Fruit fly (Drosophila melanogaster): Measurements from ENCODE around the gene Snap24.
A peak's percentile ranks its signal among the peaks of the same experiment; 100 is the strongest.

Gene Snap24

dm6 chr3R:9767620-9768592, 5.0 kb upstream of the Snap24 start, which contains the start of gene Naa80 (continued):
- no peak for TF ChIP-seq pfk (GFP tag; optimal IDR thresholded peaks at IDR 0.05)
- TF ChIP-seq unpg (GFP tag; optimal IDR thresholded peaks at IDR 0.05), result peak; percentile 37
- TF ChIP-seq zen2 (GFP tag; IDR thresholded peaks at IDR 0.05; ENCODE audit: partially characterized antibody), result no peak
- peak; percentile 86 for TF ChIP-seq sob (GFP tag; IDR thresholded peaks at IDR 0.05)
- peak; percentile 83 for TF ChIP-seq CG15514 (GFP tag; optimal IDR thresholded peaks at IDR 0.05)
- peak; percentile 31 for TF ChIP-seq CG12299 (tag; optimal IDR thresholded peaks at IDR 0.05)
- peak; percentile 55; the same call in 1 of the 2 replicates for TF ChIP-seq lmd (GFP tag; IDR thresholded peaks at IDR 0.05)
- no peak for TF ChIP-seq CG6654 (GFP tag; optimal IDR thresholded peaks at IDR 0.05)
- 0 out of 3 replicates have a peak, but pooled peaks have one; percentile 6 for TF ChIP-seq otp (GFP tag; IDR thresholded peaks at IDR 0.05)
- no peak for TF ChIP-seq Sox102F (GFP tag; optimal IDR thresholded peaks at IDR 0.05)
- TF ChIP-seq klu (GFP tag; IDR thresholded peaks at IDR 0.05), result no peak
- no peak for TF ChIP-seq Taf1 (GFP tag; IDR thresholded peaks at IDR 0.05)
- peak; percentile 81 for TF ChIP-seq MESR4 (GFP tag; optimal IDR thresholded peaks at IDR 0.05)
- TF ChIP-seq crc (GFP tag; optimal IDR thresholded peaks at IDR 0.05), result peak; percentile 22
- no peak for TF ChIP-seq D (optimal IDR thresholded peaks at IDR 0.05)
- no peak for TF ChIP-seq D (GFP tag; optimal IDR thresholded peaks at IDR 0.05)
- TF ChIP-seq HLH54F (GFP tag; optimal IDR thresholded peaks at IDR 0.05), result peak; percentile 83
- no peak for TF ChIP-seq CG7963 (GFP tag; IDR thresholded peaks at IDR 0.05; ENCODE audit: partially characterized antibody)
- TF ChIP-seq zfh1 (GFP tag; IDR thresholded peaks at IDR 0.05), result peak; percentile 64
- TF ChIP-seq CG12659 (GFP tag; optimal IDR thresholded peaks at IDR 0.05), result peak; percentile 89
- peak; percentile 50 for TF ChIP-seq CG34376 (GFP tag; optimal IDR thresholded peaks at IDR 0.05)
- peak; percentile 99 for TF ChIP-seq CG17385 (GFP tag; optimal IDR thresholded peaks at IDR 0.05)
- peak; percentile 25 for TF ChIP-seq ash1 (GFP tag; optimal IDR thresholded peaks at IDR 0.05)
- TF ChIP-seq MTF-1 (GFP tag; optimal IDR thresholded peaks at IDR 0.05; ENCODE audit: borderline replicate concordance), result peak; percentile 20
- peak; percentile 99 for TF ChIP-seq Med (GFP tag)
- peak; percentile 83 for TF ChIP-seq Side (GFP tag; optimal IDR thresholded peaks at IDR 0.05)
- no peak for TF ChIP-seq CG7372 (GFP tag; IDR thresholded peaks at IDR 0.05)
- peak; percentile 32 for TF ChIP-seq CG12071 (GFP tag; optimal IDR thresholded peaks at IDR 0.05)
- TF ChIP-seq Dp (GFP tag; optimal IDR thresholded peaks at IDR 0.05), result peak; percentile 83
- no peak for TF ChIP-seq CG1529 (GFP tag; optimal IDR thresholded peaks at IDR 0.05)
- TF ChIP-seq CG4328 (GFP tag; optimal IDR thresholded peaks at IDR 0.05), result peak; percentile 1
- peak; percentile 73 for TF ChIP-seq CG1647 (GFP tag; optimal IDR thresholded peaks at IDR 0.05)
- peak; percentile 51 for TF ChIP-seq CG3281 (GFP tag; optimal IDR thresholded peaks at IDR 0.05)
- TF ChIP-seq Dbx (GFP tag; IDR thresholded peaks at IDR 0.05), result peak; percentile 78
- TF ChIP-seq sima (GFP tag; optimal IDR thresholded peaks at IDR 0.05), result no peak
- peak; percentile 61 for TF ChIP-seq al (GFP tag; IDR thresholded peaks at IDR 0.05)
- TF ChIP-seq sim (GFP tag; IDR thresholded peaks at IDR 0.05), result no peak
- 0 out of 4 replicates have a peak, but pooled peaks have one; percentile 39 for TF ChIP-seq Dll (GFP tag; IDR thresholded peaks at IDR 0.05; ENCODE audit: partially characterized antibody)
- TF ChIP-seq tll (GFP tag; optimal IDR thresholded peaks at IDR 0.05), result peak in 1 of 2 experiments; percentile 32
- peak; percentile 72 for TF ChIP-seq Chrac-16 (GFP tag; optimal IDR thresholded peaks at IDR 0.05)
- TF ChIP-seq caup (GFP tag; optimal IDR thresholded peaks at IDR 0.05; ENCODE audit: severe bottlenecking), result peak; percentile 76
- TF ChIP-seq ftz-f1 (GFP tag; optimal IDR thresholded peaks at IDR 0.05), result peak; percentile 88
- peak; percentile 69 for TF ChIP-seq CG12942 (GFP tag; optimal IDR thresholded peaks at IDR 0.05)
- TF ChIP-seq tna (GFP tag; IDR thresholded peaks at IDR 0.05; ENCODE audit: partially characterized antibody), result peak; percentile 48; the same call in 1 of the 2 replicates
- TF ChIP-seq dysf (GFP tag; IDR thresholded peaks at IDR 0.05), result peak; percentile 51; the same call in 1 of the 3 replicates
- no peak for TF ChIP-seq gt (GFP tag; IDR thresholded peaks at IDR 0.05)
- TF ChIP-seq exex (tag; optimal IDR thresholded peaks at IDR 0.05), result peak; percentile 49

Measured in whole organism, embryonic.